Worm (Caenorhabditis elegans) whole organism, early embryonic: ENCODE data around the gene C41H7.9.

Experiments used
- B0310.2 ChIP-seq: sonication (generic microtip); optimal IDR thresholded peaks from 2 replicates; lab custom pipeline; 2016; ENCODE audit warnings: mild to moderate bottlenecking, missing genetic modification characterization, missing compliant biosample characterization
- F13C5.2 ChIP-seq: sonication (generic microtip); optimal IDR thresholded peaks from 2 replicates; lab custom pipeline; 2017; ENCODE audit warnings: mild to moderate bottlenecking, missing genetic modification characterization, inconsistent platforms, missing compliant biosample characterization
- aly-1 ChIP-seq: sonication (generic microtip); optimal IDR thresholded peaks from 2 replicates; lab custom pipeline; 2016; ENCODE audit warnings: missing genetic modification characterization, missing compliant biosample characterization
- ama-1 ChIP-seq: fragments of 150-350 bp; optimal IDR thresholded peaks from 2 replicates; lab custom pipeline; 2014
- ceh-13 ChIP-seq: fragments of 200-800 bp; sonication (Bioruptor generic); optimal IDR thresholded peaks from 2 replicates; lab custom pipeline; 2018; ENCODE audit warnings: mild to moderate bottlenecking, missing genetic modification characterization, missing compliant biosample characterization
- ceh-36 ChIP-seq: sonication (generic microtip); optimal IDR thresholded peaks from 2 replicates; lab custom pipeline; 2016; ENCODE audit warnings: missing genetic modification characterization, inconsistent platforms, missing compliant biosample characterization
- ets-7 ChIP-seq: sonication (generic microtip); optimal IDR thresholded peaks from 2 replicates; lab custom pipeline; 2016; ENCODE audit warnings: missing genotype, missing genetic modification characterization, missing compliant biosample characterization
- flt-1 ChIP-seq: fragments of 200-800 bp; sonication (Bioruptor generic); IDR thresholded peaks from 2 replicates; pipeline ENCODE4 v1.3.6; 2022; ENCODE audit warnings: missing genetic modification characterization, missing compliant biosample characterization
- hmbx-1 ChIP-seq: sonication (generic microtip); optimal IDR thresholded peaks from 2 replicates; lab custom pipeline; 2016; ENCODE audit warnings: mild to moderate bottlenecking, missing genetic modification characterization, missing compliant biosample characterization
- hmg-4 ChIP-seq: fragments of 200-800 bp; sonication (Bioruptor generic); optimal IDR thresholded peaks from 2 replicates; lab custom pipeline; 2018; ENCODE audit warnings: mild to moderate bottlenecking, missing genetic modification characterization, missing compliant biosample characterization
- hnd-1 ChIP-seq: sonication (generic microtip); optimal IDR thresholded peaks from 2 replicates; lab custom pipeline; 2016; ENCODE audit warnings: missing genetic modification characterization, missing compliant biosample characterization
- pes-1 ChIP-seq: fragments of 200-800 bp; sonication (Bioruptor generic); IDR thresholded peaks from 2 replicates; pipeline ENCODE4 v1.3.6; 2022; ENCODE audit warnings: missing genetic modification reagents, missing genetic modification characterization, missing compliant biosample characterization
- scrt-1 ChIP-seq: fragments of 200-800 bp; sonication (Bioruptor generic); IDR thresholded peaks from 2 replicates; pipeline ENCODE4 v1.3.6; 2022; ENCODE audit warnings: missing genetic modification characterization, missing compliant biosample characterization
- sea-1 ChIP-seq: fragments of 200-800 bp; sonication (Bioruptor generic); conservative IDR thresholded peaks from 2 replicates; pipeline ENCODE4 v1.3.6; 2022; ENCODE audit warnings: missing genetic modification characterization, missing compliant biosample characterization
- tbx-11 ChIP-seq: fragments of 200-800 bp; sonication (Bioruptor generic); IDR thresholded peaks from 2 replicates; pipeline ENCODE4 v1.3.6; 2022; ENCODE audit warnings: missing genetic modification characterization, missing compliant biosample characterization
- tbx-37 ChIP-seq: fragments of 200-800 bp; sonication (Bioruptor generic); conservative IDR thresholded peaks from 2 replicates; pipeline ENCODE4 v1.3.6; 2022; ENCODE audit warnings: missing genetic modification reagents, missing genetic modification characterization, missing compliant biosample characterization
- tra-4 ChIP-seq: sonication (generic microtip); optimal IDR thresholded peaks from 2 replicates; lab custom pipeline; 2017; ENCODE audit warnings: missing genetic modification characterization, missing compliant biosample characterization

C41H7.9 gene

ce11 chrII:2990089-2990488, 21.9 kb downstream of the C41H7.9 start:
- no peak for TF ChIP-seq hmg-4 (GFP tag; lab: Kevin White, UChicago)
- peak; percentile 87 for TF ChIP-seq ceh-36
- TF ChIP-seq sea-1 (GFP tag; lab: Robert Waterston, UW): no peak
- no peak for TF ChIP-seq tbx-37

DNA sequence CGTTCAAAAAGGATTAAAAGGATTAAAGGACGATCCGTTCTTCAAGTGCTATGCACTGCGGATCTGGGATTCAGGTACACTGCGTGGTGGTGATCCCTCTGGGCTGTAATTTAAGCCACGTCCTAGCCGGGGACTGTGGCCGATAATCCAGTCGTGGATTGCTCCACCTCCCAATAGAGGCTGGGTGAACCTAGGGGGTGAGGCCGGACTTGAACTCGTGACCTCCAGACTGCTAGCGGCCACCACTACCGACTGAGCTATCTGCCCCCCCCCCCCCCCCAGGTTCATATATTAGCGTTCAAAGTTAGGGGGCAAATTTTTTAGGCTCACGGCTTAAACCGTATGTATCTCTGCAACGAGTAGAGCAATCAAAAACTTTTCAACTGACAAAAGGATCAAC, 23.0 kb downstream of the C41H7.9 start:
- TF ChIP-seq ceh-36: peak; percentile 39

DNA sequence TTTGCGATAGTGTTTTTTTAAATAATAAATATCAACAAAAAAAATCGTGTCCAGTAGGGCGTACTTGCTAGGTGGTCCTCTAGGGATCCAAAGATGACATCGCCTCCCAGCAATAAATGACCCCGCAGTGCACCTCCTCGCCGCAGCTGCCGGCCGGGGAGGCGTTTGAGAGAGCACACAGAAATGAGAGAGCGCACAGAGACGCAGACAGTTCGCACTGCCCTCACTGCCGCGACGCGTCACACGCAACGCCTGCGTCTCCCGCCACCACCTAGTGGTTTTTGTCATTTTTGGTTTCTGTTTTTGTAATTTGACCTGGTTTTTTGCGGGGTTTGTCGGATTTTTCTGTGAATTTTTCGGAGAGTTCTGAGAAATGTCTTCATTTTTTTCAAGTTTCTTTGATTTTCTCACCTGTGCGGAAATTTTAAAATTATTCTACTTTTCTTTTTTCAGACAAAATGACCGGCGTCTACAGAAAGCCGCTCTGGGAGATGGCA, 24.1 kb downstream of the C41H7.9 start, which contains the start of gene lido-7:
TSS of gene lido-7 (plus strand) at position 447 of the 497 bp plus-strand sequence.
- TF ChIP-seq sea-1 (GFP tag; lab: Robert Waterston, UW): no peak
- no peak for TF ChIP-seq scrt-1 (GFP tag; lab: Robert Waterston, UW)
- TF ChIP-seq tra-4 (tag; lab: Kevin White, UChicago): no peak
- no peak for TF ChIP-seq hnd-1 (tag; lab: Kevin White, UChicago)
- no peak for TF ChIP-seq tbx-11 (GFP tag; lab: Robert Waterston, UW)
- no peak for TF ChIP-seq pes-1 (GFP tag; lab: Robert Waterston, UW)
- TF ChIP-seq flt-1 (GFP tag; lab: Robert Waterston, UW): no peak
- TF ChIP-seq ceh-36: no peak
- no peak for TF ChIP-seq ama-1
- no peak for TF ChIP-seq tbx-37
- no peak for TF ChIP-seq ets-7 (tag; lab: Kevin White, UChicago)
- no peak for TF ChIP-seq B0310.2
- no peak for TF ChIP-seq aly-1 (tag; lab: Kevin White, UChicago)
- no peak for TF ChIP-seq hmbx-1
- no peak for TF ChIP-seq hmg-4 (GFP tag; lab: Kevin White, UChicago)

DNA sequence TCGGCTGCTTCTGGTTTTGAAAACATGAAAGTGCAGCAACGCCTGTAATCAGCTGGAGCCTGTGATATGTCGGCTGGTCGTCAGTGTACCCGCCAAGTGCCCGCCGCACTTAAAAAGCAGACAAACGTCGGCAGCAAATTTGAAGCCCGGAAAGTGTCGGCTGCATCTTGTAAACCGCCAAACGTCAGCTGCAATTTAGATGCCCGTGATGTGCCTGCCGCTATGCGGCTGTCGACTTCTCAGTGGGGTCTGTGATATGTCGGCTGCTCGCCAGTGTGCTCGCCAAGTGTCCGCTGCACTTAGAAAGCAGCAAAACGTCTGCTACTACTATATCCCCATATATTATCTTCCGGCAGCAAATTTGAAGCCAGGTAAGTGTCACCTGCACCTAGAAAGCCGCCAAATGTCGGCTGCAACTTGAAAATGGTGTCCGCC, 24.9 kb downstream of the C41H7.9 start:
- TF ChIP-seq tbx-37: no peak
- no peak for TF ChIP-seq hmbx-1
- TF ChIP-seq ceh-36: no peak
- no peak for TF ChIP-seq ama-1
- TF ChIP-seq hnd-1 (tag; lab: Kevin White, UChicago): no peak
- TF ChIP-seq sea-1 (GFP tag; lab: Robert Waterston, UW): no peak
- no peak for TF ChIP-seq scrt-1 (GFP tag; lab: Robert Waterston, UW)
- no peak for TF ChIP-seq F13C5.2
- TF ChIP-seq pes-1 (GFP tag; lab: Robert Waterston, UW): no peak
- TF ChIP-seq tra-4 (tag; lab: Kevin White, UChicago): no peak
- no peak for TF ChIP-seq tbx-11 (GFP tag; lab: Robert Waterston, UW)
- TF ChIP-seq hmg-4 (GFP tag; lab: Kevin White, UChicago): no peak
- no peak for TF ChIP-seq flt-1 (GFP tag; lab: Robert Waterston, UW)
- no peak for TF ChIP-seq ets-7 (tag; lab: Kevin White, UChicago)
- no peak for TF ChIP-seq B0310.2
- TF ChIP-seq aly-1 (tag; lab: Kevin White, UChicago): no peak
- TF ChIP-seq ceh-13 (GFP tag; lab: Kevin White, UChicago): no peak

- TF ChIP-seq tbx-11 (GFP tag; lab: Robert Waterston, UW): no peak
- TF ChIP-seq aly-1 (tag; lab: Kevin White, UChicago): no peak
- TF ChIP-seq flt-1 (GFP tag; lab: Robert Waterston, UW): no peak
- TF ChIP-seq B0310.2: no peak
- TF ChIP-seq pes-1 (GFP tag; lab: Robert Waterston, UW): no peak
- no peak for TF ChIP-seq tbx-37
- TF ChIP-seq ets-7 (tag; lab: Kevin White, UChicago): no peak
- no peak for TF ChIP-seq scrt-1 (GFP tag; lab: Robert Waterston, UW)
- TF ChIP-seq ama-1: no peak
- TF ChIP-seq hnd-1 (tag; lab: Kevin White, UChicago): no peak
- no peak for TF ChIP-seq sea-1 (GFP tag; lab: Robert Waterston, UW)
- TF ChIP-seq ceh-36: no peak
- no peak for TF ChIP-seq F13C5.2
- no peak for TF ChIP-seq hmg-4 (GFP tag; lab: Kevin White, UChicago)
- no peak for TF ChIP-seq ceh-13 (GFP tag; lab: Kevin White, UChicago)
Observed at ce11 chrII:2985935-2986498, 26.0 kb downstream of the C41H7.9 start.

DNA sequence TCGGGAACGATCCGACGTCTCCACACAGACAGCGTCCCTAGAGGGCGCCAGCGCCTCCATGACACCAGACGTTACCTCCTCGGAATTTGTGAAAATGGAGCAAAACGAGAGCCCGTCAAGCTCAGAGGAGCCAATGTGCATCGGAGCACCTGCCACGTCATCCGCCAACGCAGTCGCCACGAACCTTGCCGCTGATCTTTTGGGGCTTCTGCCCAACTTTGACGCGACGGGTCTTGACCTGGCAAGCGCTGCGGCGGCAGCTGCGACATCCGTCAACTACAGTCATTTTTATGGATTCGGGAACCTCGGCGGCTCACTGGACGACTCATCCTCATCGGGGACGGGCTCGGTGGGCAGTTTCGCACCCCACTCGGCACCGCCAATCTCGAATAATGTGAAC, 26.6 kb downstream of the C41H7.9 start:
- no peak for TF ChIP-seq aly-1 (tag; lab: Kevin White, UChicago)
- no peak for TF ChIP-seq sea-1 (GFP tag; lab: Robert Waterston, UW)
- no peak for TF ChIP-seq hmg-4 (GFP tag; lab: Kevin White, UChicago)
- TF ChIP-seq ama-1: no peak
- no peak for TF ChIP-seq F13C5.2
- no peak for TF ChIP-seq hnd-1 (tag; lab: Kevin White, UChicago)
- no peak for TF ChIP-seq B0310.2
- no peak for TF ChIP-seq pes-1 (GFP tag; lab: Robert Waterston, UW)
- TF ChIP-seq ets-7 (tag; lab: Kevin White, UChicago): no peak
- no peak for TF ChIP-seq tra-4 (tag; lab: Kevin White, UChicago)
- TF ChIP-seq tbx-37: no peak
- no peak for TF ChIP-seq flt-1 (GFP tag; lab: Robert Waterston, UW)
- no peak for TF ChIP-seq ceh-13 (GFP tag; lab: Kevin White, UChicago)
- no peak for TF ChIP-seq ceh-36
- TF ChIP-seq scrt-1 (GFP tag; lab: Robert Waterston, UW): no peak
- no peak for TF ChIP-seq hmbx-1

DNA sequence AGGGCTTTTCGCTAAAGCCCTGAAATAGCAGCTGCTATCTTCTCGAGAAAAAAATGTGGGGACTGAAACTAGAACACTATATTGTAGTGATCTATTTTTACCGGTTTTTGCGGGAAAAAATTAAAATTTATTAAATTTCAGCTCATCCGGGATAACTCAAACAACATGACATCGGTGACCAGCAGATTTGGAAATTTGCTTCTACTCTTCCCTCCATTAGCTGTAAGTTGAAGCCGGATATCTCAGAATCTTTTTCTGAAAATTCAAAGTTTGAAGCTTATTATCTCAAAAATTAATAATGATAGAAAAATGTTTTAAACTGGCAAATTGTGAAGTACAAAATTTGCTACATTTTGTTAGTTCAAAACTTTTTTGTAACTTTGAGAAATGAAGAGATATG, 27.6 kb downstream of the C41H7.9 start:
- no peak for TF ChIP-seq ceh-36
- no peak for TF ChIP-seq ama-1
- TF ChIP-seq ceh-13 (GFP tag; lab: Kevin White, UChicago): no peak
- no peak for TF ChIP-seq B0310.2
- no peak for TF ChIP-seq hnd-1 (tag; lab: Kevin White, UChicago)
- TF ChIP-seq pes-1 (GFP tag; lab: Robert Waterston, UW): no peak
- no peak for TF ChIP-seq F13C5.2
- no peak for TF ChIP-seq sea-1 (GFP tag; lab: Robert Waterston, UW)
- TF ChIP-seq scrt-1 (GFP tag; lab: Robert Waterston, UW): no peak
- TF ChIP-seq aly-1 (tag; lab: Kevin White, UChicago): no peak
- no peak for TF ChIP-seq hmbx-1
- TF ChIP-seq hmg-4 (GFP tag; lab: Kevin White, UChicago): no peak
- TF ChIP-seq flt-1 (GFP tag; lab: Robert Waterston, UW): no peak
- TF ChIP-seq ets-7 (tag; lab: Kevin White, UChicago): no peak
- no peak for TF ChIP-seq tbx-37
- TF ChIP-seq tra-4 (tag; lab: Kevin White, UChicago): no peak
- TF ChIP-seq tbx-11 (GFP tag; lab: Robert Waterston, UW): no peak
